Fruit fly (Drosophila melanogaster) S2 (cell line): ENCODE measurements around the gene Delta.

Source experiments
- CG8478 ChIP-seq: fragments of >200 bp; optimal IDR thresholded peaks from 2 replicates; lab custom pipeline; 2018
- CTCF ChIP-seq, 2 experiments: fragments of >200 bp; optimal IDR thresholded peaks; 2 replicates each; lab custom pipeline; 2018

- TF ChIP-seq CG8478 (lab: Kevin White, UChicago) (no peak), CTCF (optimal IDR thresholded peaks at IDR 0.05; lab: Kevin White, UChicago) (no peak)
Observed at dm6 chr3R:19374689-19375088, 48.7 kb upstream of the Delta start, which contains the start of gene CG3581.
